Fruit fly (Drosophila melanogaster) whole organism, embryonic: ENCODE data around the gene CG12078.
A peak's percentile ranks its signal among the peaks of the same experiment; 100 is the strongest.

Experiments used
- Atf6 ChIP-seq: fragments of 200-800 bp; sonication (Bioruptor generic); IDR thresholded peaks from 2 replicates; pipeline ENCODE4 v1.3.6; 2022; ENCODE audit warnings: missing biosample characterization, missing genetic modification characterization
- C15 ChIP-seq: fragments of 200-800 bp; sonication (Bioruptor generic); IDR thresholded peaks from 3 replicates; pipeline ENCODE4 v1.3.6; 2022; ENCODE audit warnings: missing biosample characterization, missing genetic modification characterization
- CG10654 ChIP-seq: fragments of 200-800 bp; sonication (Bioruptor generic); optimal IDR thresholded peaks from 2 replicates; lab custom pipeline; 2016; ENCODE audit warnings: missing biosample characterization, missing genetic modification characterization
- CG12744 ChIP-seq: fragments of 200-800 bp; sonication (Bioruptor generic); optimal IDR thresholded peaks from 2 replicates; lab custom pipeline; 2016; ENCODE audit warnings: missing biosample characterization, missing genetic modification characterization
- CG14860 ChIP-seq: fragments of 200-800 bp; sonication (Bioruptor generic); IDR thresholded peaks from 3 replicates; pipeline ENCODE4 v1.3.6; 2022; ENCODE audit warnings: missing biosample characterization, missing genetic modification characterization; ENCODE audit not compliant: partially characterized antibody
- CG14965 ChIP-seq: fragments of 200-800 bp; sonication (Bioruptor generic); optimal IDR thresholded peaks from 2 replicates; lab custom pipeline; 2016; ENCODE audit warnings: missing biosample characterization, missing genetic modification characterization, borderline replicate concordance
- CG17912 ChIP-seq: fragments of 200-800 bp; sonication (Bioruptor generic); optimal IDR thresholded peaks from 2 replicates; lab custom pipeline; 2018; ENCODE audit warnings: missing biosample characterization, mild to moderate bottlenecking, missing genetic modification characterization
- CG18476 ChIP-seq: fragments of 200-800 bp; sonication (Bioruptor generic); optimal IDR thresholded peaks from 2 replicates; lab custom pipeline; 2016; ENCODE audit warnings: missing biosample characterization, mild to moderate bottlenecking, missing genetic modification characterization
- CG18619 ChIP-seq: fragments of 200-800 bp; sonication (Bioruptor generic); optimal IDR thresholded peaks from 3 replicates; lab custom pipeline; 2017; ENCODE audit warnings: missing biosample characterization, mild to moderate bottlenecking, missing genetic modification characterization
- CG2129 ChIP-seq: fragments of 200-800 bp; sonication (Bioruptor generic); IDR thresholded peaks from 2 replicates; pipeline ENCODE4 v1.3.6; 2022; ENCODE audit warnings: missing biosample characterization, missing genetic modification characterization; ENCODE audit not compliant: partially characterized antibody
- CG2889 ChIP-seq: fragments of 200-800 bp; sonication (Bioruptor generic); IDR thresholded peaks from 3 replicates; pipeline ENCODE4 v1.3.6; 2022; ENCODE audit warnings: missing biosample characterization, missing genetic modification characterization
- CG30431 ChIP-seq: fragments of 200-800 bp; sonication (Bioruptor generic); optimal IDR thresholded peaks from 2 replicates; lab custom pipeline; 2017; ENCODE audit warnings: missing biosample characterization, missing genetic modification characterization
- CG3407 ChIP-seq: fragments of 200-800 bp; sonication (Bioruptor generic); optimal IDR thresholded peaks from 2 replicates; lab custom pipeline; 2018; ENCODE audit warnings: missing biosample characterization, mild to moderate bottlenecking, missing genetic modification characterization
- CG42726 ChIP-seq: fragments of 200-800 bp; sonication (Bioruptor generic); IDR thresholded peaks from 2 replicates; pipeline ENCODE4 v1.3.6; 2022; ENCODE audit warnings: missing biosample characterization, missing genetic modification characterization; ENCODE audit not compliant: partially characterized antibody
- CG4404 ChIP-seq: fragments of 200-800 bp; sonication (Bioruptor generic); IDR thresholded peaks from 2 replicates; pipeline ENCODE4 v1.3.6; 2022; ENCODE audit warnings: missing biosample characterization, missing genetic modification characterization
- CG5245 ChIP-seq: fragments of 200-800 bp; sonication (Bioruptor generic); optimal IDR thresholded peaks from 3 replicates; lab custom pipeline; 2016; ENCODE audit warnings: missing biosample characterization, missing genetic modification characterization
- CG6272 ChIP-seq: fragments of 200-800 bp; sonication (Bioruptor generic); IDR thresholded peaks from 2 replicates; pipeline ENCODE4 v1.3.6; 2022; ENCODE audit warnings: missing biosample characterization, missing genetic modification characterization
- CG6765 ChIP-seq: fragments of 200-800 bp; sonication (Bioruptor generic); optimal IDR thresholded peaks from 3 replicates; lab custom pipeline; 2017; ENCODE audit warnings: missing biosample characterization, mild to moderate bottlenecking, missing genetic modification characterization
- CG9215 ChIP-seq: fragments of 200-800 bp; sonication (Bioruptor generic); IDR thresholded peaks from 2 replicates; pipeline ENCODE4 v1.3.6; 2022; ENCODE audit warnings: missing biosample characterization, missing genetic modification characterization
- CG9727 ChIP-seq: fragments of 200-800 bp; sonication (Bioruptor generic); optimal IDR thresholded peaks from 3 replicates; lab custom pipeline; 2017; ENCODE audit warnings: missing biosample characterization, mild to moderate bottlenecking, missing genetic modification characterization
- CG9876 ChIP-seq: fragments of 200-800 bp; sonication (Bioruptor generic); optimal IDR thresholded peaks from 2 replicates; lab custom pipeline; 2016; ENCODE audit warnings: missing biosample characterization, missing genetic modification characterization
- Camta ChIP-seq: fragments of 200-800 bp; sonication (Bioruptor generic); optimal IDR thresholded peaks from 2 replicates; lab custom pipeline; 2016; ENCODE audit warnings: missing biosample characterization, missing genetic modification characterization
- D ChIP-seq, 2 experiments: fragments of 200-800 bp in 1 of 2; fragments of >200 bp in 1 of 2; sonication (Bioruptor generic) in 1 of 2; optimal IDR thresholded peaks; 2 replicates in 1 of 2; 3 replicates in 1 of 2; lab custom pipeline; 2017; ENCODE audit warnings: mild to moderate bottlenecking in 1 of 2, missing biosample characterization in 1 of 2, missing genetic modification characterization in 1 of 2, missing genetic modification reagents in 1 of 2
- Deaf1 ChIP-seq: fragments of 200-800 bp; optimal IDR thresholded peaks from 3 replicates; lab custom pipeline; 2019; ENCODE audit warnings: missing biosample characterization, mild to moderate bottlenecking, missing genetic modification characterization, moderate library complexity
- Dll ChIP-seq: fragments of 200-800 bp; sonication (Bioruptor generic); IDR thresholded peaks from 4 replicates; pipeline ENCODE4 v1.3.6; 2022; ENCODE audit warnings: missing biosample characterization, missing genetic modification characterization; ENCODE audit not compliant: partially characterized antibody
- HLH3B ChIP-seq: fragments of 200-800 bp; sonication (Bioruptor generic); IDR thresholded peaks from 2 replicates; pipeline ENCODE4 v1.3.6; 2022; ENCODE audit warnings: missing biosample characterization, missing genetic modification characterization
- Hmx ChIP-seq: fragments of 200-800 bp; sonication (Bioruptor generic); optimal IDR thresholded peaks from 2 replicates; lab custom pipeline; 2016; ENCODE audit warnings: missing biosample characterization, missing genetic modification characterization
- Sin3A ChIP-seq: fragments of >200 bp; optimal IDR thresholded peaks from 2 replicates; lab custom pipeline; 2018
- Sox102F ChIP-seq: fragments of 200-800 bp; sonication (Bioruptor generic); optimal IDR thresholded peaks from 2 replicates; lab custom pipeline; 2018; ENCODE audit warnings: missing biosample characterization, mild to moderate bottlenecking, missing genetic modification characterization, moderate library complexity
- Stat92E ChIP-seq, 3 experiments: fragments of >200 bp in 2 of 3; fragments of 200-800 bp in 1 of 3; sonication (Bioruptor generic) in 1 of 3; optimal IDR thresholded peaks; 2 replicates each; lab custom pipeline; 2017 to 2019; ENCODE audit warnings: missing biosample characterization in 3 of 3, missing genetic modification characterization in 3 of 3, mild to moderate bottlenecking in 1 of 3, moderate library complexity in 1 of 3
- ab ChIP-seq: fragments of 200-800 bp; sonication (Bioruptor generic); optimal IDR thresholded peaks from 2 replicates; lab custom pipeline; 2016; ENCODE audit warnings: missing biosample characterization, missing genetic modification characterization
- br ChIP-seq: fragments of >200 bp; optimal IDR thresholded peaks from 2 replicates; lab custom pipeline; 2017
- ci ChIP-seq: fragments of 200-800 bp; sonication (Bioruptor generic); IDR thresholded peaks from 3 replicates; pipeline ENCODE4 v1.3.6; 2022; ENCODE audit warnings: missing biosample characterization, missing genetic modification characterization
- crc ChIP-seq: fragments of 200-800 bp; sonication (Bioruptor generic); optimal IDR thresholded peaks from 2 replicates; lab custom pipeline; 2016; ENCODE audit warnings: missing biosample characterization, missing genetic modification characterization
- gcm ChIP-seq: fragments of 200-800 bp; sonication (Bioruptor generic); optimal IDR thresholded peaks from 2 replicates; lab custom pipeline; 2019; ENCODE audit warnings: missing biosample characterization, mild to moderate bottlenecking, missing genetic modification characterization, moderate library complexity
- gcm2 ChIP-seq: fragments of 200-800 bp; sonication (Bioruptor generic); optimal IDR thresholded peaks from 2 replicates; lab custom pipeline; 2016; ENCODE audit warnings: missing biosample characterization, missing genetic modification characterization
- jing ChIP-seq: fragments of 200-800 bp; sonication (Bioruptor generic); optimal IDR thresholded peaks from 2 replicates; lab custom pipeline; 2018; ENCODE audit warnings: missing biosample characterization, mild to moderate bottlenecking, missing genetic modification characterization
- luna ChIP-seq: fragments of 200-800 bp; sonication (Bioruptor generic); optimal IDR thresholded peaks from 2 replicates; lab custom pipeline; 2016; ENCODE audit warnings: missing biosample characterization, missing genetic modification characterization
- mam ChIP-seq: fragments of 200-800 bp; sonication (Bioruptor generic); optimal IDR thresholded peaks from 3 replicates; lab custom pipeline; 2016; ENCODE audit warnings: missing biosample characterization, missing genetic modification characterization
- org-1 ChIP-seq: fragments of 200-800 bp; sonication (Bioruptor generic); optimal IDR thresholded peaks from 2 replicates; lab custom pipeline; 2017; ENCODE audit warnings: missing biosample characterization, missing genetic modification characterization
- peb ChIP-seq: fragments of 200-800 bp; sonication (Bioruptor generic); IDR thresholded peaks from 2 replicates; pipeline ENCODE4 v1.3.6; 2022; ENCODE audit warnings: missing biosample characterization, missing genetic modification characterization
- pnt ChIP-seq: fragments of 200-800 bp; sonication (Bioruptor generic); optimal IDR thresholded peaks from 3 replicates; lab custom pipeline; 2016; ENCODE audit warnings: missing biosample characterization, missing genetic modification characterization
- shn ChIP-seq: fragments of 200-800 bp; sonication (Bioruptor generic); optimal IDR thresholded peaks from 3 replicates; lab custom pipeline; 2016; ENCODE audit warnings: missing biosample characterization, missing genetic modification characterization
- toy ChIP-seq: fragments of 200-800 bp; sonication (Bioruptor generic); IDR thresholded peaks from 2 replicates; pipeline ENCODE4 v1.3.6; 2022; ENCODE audit warnings: missing biosample characterization, missing genetic modification characterization
- tup ChIP-seq: fragments of 200-800 bp; sonication (Bioruptor generic); optimal IDR thresholded peaks from 2 replicates; lab custom pipeline; 2016; ENCODE audit warnings: missing biosample characterization, mild to moderate bottlenecking, missing genetic modification characterization, moderate library complexity
- vvl ChIP-seq: fragments of 200-800 bp; sonication (Bioruptor generic); IDR thresholded peaks from 2 replicates; pipeline ENCODE4 v1.3.6; 2022; ENCODE audit warnings: missing biosample characterization, missing genetic modification characterization

The CG12078 gene

DNA sequence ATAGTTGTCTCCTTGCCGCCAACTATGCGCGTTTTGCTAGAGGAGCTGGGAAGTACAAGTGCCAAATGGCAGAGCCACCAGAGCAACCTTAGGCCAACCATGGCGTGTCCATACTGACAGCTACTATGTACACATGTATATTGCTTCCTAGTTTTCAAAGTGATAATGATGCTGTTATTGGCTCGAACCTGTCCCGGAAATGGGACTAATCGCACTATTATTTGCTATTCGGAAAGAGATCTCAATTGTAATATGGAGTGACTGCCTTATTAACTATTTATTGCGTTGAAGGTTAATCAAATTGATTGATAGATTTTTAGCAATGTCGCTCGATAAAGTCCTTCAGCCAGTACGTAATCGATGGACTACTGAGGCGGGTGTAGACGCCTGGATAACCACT is 39.7 kb downstream of the CG12078 start, which contains the start of gene CG33159:
CG33159 (minus strand) TSS at position 101 of the 400 bp plus-strand sequence.
- TF ChIP-seq luna, result no peak
- TF ChIP-seq CG17912, result no peak
- no peak for TF ChIP-seq toy (GFP tag; lab: Robert Waterston, UW)
- TF ChIP-seq org-1 (GFP tag; lab: Kevin White, UChicago), result no peak
- no peak for TF ChIP-seq Stat92E (GFP tag; optimal IDR thresholded peaks at IDR 0.05; lab: Kevin White, UChicago)
- no peak for TF ChIP-seq D (optimal IDR thresholded peaks at IDR 0.05; lab: Kevin White, UChicago)
- TF ChIP-seq D (GFP tag; optimal IDR thresholded peaks at IDR 0.05; lab: Kevin White, UChicago), result no peak
- TF ChIP-seq CG10654 (GFP tag; lab: Kevin White, UChicago), result no peak
- no peak for TF ChIP-seq CG9876 (GFP tag; lab: Kevin White, UChicago)
- TF ChIP-seq CG30431 (GFP tag; lab: Kevin White, UChicago), result no peak
- TF ChIP-seq vvl, result no peak

DNA sequence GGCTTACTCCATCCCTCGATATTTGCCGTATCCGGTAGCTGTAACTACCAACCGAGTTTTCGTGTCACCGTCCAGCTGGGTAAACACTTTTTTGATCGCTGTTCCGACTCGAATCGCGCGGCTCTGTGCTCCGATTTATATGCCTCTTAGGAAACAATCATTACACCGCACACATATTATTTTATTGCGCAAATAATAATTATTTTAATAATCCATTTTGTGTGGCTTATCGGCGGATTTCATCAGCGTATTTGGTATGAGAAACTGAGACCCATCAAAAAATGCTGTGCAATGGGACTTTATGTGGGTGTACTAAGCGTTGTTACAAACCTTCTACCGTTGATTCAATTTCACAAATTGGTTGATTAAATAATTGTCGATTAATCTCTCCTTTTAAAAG is 41.0 kb downstream of the CG12078 start, which contains the start of gene CG32271:
CG32271 (minus strand) TSS at position 101 of the 400 bp plus-strand sequence.
- TF ChIP-seq CG2889 (GFP tag; lab: Robert Waterston, UW) (no peak), CG9215 (GFP tag; lab: Robert Waterston, UW) (no peak)
- TF ChIP-seq, all 482 proteins: peak for 0

DNA sequence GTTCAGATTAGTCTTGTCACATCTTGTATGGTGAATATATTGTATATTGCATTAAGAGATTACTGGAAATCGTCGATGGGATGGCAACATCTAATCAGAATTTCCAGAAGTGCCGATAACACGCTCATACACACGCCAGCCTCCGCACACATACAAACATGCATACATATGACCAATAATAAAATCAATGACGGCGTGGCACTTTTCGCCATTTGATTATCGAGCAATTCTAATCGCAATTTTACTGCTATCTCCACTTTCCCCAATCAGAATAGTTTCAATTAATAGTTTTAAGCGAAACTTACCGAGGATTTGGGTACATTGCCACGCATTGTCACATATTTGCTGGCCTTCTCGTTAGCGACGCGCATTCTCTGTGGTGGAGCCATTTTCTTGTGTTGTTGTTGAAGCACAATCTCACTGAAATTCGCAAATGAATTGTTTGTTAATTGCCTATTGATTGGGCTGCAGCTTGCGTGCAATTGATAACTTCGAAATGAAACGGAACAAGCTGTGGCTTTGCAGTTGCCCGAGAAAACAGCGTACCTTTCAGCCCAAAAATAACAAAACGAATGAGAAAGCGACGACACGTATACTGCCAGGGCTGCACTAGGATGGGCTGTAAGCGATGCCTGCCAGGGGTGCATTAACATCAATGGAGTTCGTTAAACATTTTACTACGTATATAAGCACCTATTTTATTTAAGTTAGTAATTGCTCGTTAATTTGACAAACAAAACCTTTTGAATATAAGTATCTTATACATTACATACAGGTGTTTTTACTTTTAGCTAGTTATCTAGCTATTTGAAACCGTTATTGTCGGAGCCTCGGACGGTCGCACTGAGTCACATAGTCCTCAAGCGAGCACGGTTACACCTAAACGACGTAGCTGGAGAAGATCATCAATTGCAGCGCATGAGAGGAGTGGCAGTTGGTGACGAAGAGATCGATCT is 45.4 kb downstream of the CG12078 start, which contains the start of the genes CG32276 and gry:
CG32276 (minus strand) TSS at position 601 of the 956 bp plus-strand sequence.
gry (plus strand) TSS at position 644 of the 956 bp plus-strand sequence.
- TF ChIP-seq jing (GFP tag; lab: Kevin White, UChicago), result no peak
- TF ChIP-seq CG18619, result peak; percentile 60
- TF ChIP-seq CG9727 (GFP tag; lab: Kevin White, UChicago), result peak; percentile 73
- TF ChIP-seq ci (GFP tag; lab: Robert Waterston, UW), result peak; percentile 66; the same call in 2 of the 3 replicates
- no peak for TF ChIP-seq Deaf1 (tag; lab: Kevin White, UChicago)
- TF ChIP-seq shn, result peak; percentile 65
- peak; percentile 33 for TF ChIP-seq CG3407 (GFP tag; lab: Kevin White, UChicago)
- TF ChIP-seq mam, result peak; percentile 79
- TF ChIP-seq CG14860 (GFP tag; lab: Robert Waterston, UW), result no peak
- no peak for TF ChIP-seq CG6765 (GFP tag; lab: Kevin White, UChicago)
- peak; percentile 54 for TF ChIP-seq HLH3B (GFP tag; lab: Robert Waterston, UW)
- peak; percentile 43; the same call in 1 of the 4 replicates for TF ChIP-seq Dll (GFP tag; lab: Robert Waterston, UW)
- TF ChIP-seq CG12744 (GFP tag; lab: Kevin White, UChicago), result no peak
- peak; percentile 42 for TF ChIP-seq Camta (GFP tag; lab: Kevin White, UChicago)
- TF ChIP-seq CG4404 (GFP tag; lab: Robert Waterston, UW), result peak; percentile 33; the same call in 1 of the 2 replicates
- peak; percentile 52 for TF ChIP-seq ab
- peak; percentile 61 for TF ChIP-seq pnt (GFP tag; lab: Kevin White, UChicago)
- no peak for TF ChIP-seq CG42726 (GFP tag; lab: Robert Waterston, UW)
- TF ChIP-seq peb, result no peak
- peak; percentile 48 for TF ChIP-seq crc (GFP tag; lab: Kevin White, UChicago)
- peak; percentile 70 for TF ChIP-seq CG5245 (GFP tag; lab: Kevin White, UChicago)
- TF ChIP-seq br (lab: Kevin White, UChicago), result no peak
- peak; percentile 39 for TF ChIP-seq gcm2 (GFP tag; lab: Kevin White, UChicago)
- TF ChIP-seq Sin3A, result peak; percentile 92
- TF ChIP-seq CG14965 (GFP tag; lab: Kevin White, UChicago), result no peak
- no peak for TF ChIP-seq gcm (GFP tag; lab: Kevin White, UChicago)
- no peak for TF ChIP-seq C15 (GFP tag; lab: Robert Waterston, UW)
- TF ChIP-seq tup (GFP tag; lab: Kevin White, UChicago), result peak; percentile 63
- TF ChIP-seq CG18476 (GFP tag; lab: Kevin White, UChicago), result peak; percentile 71
- TF ChIP-seq Atf6 (GFP tag; lab: Robert Waterston, UW), result peak; percentile 39; the same call in 1 of the 2 replicates
- no peak for TF ChIP-seq Sox102F (GFP tag; lab: Kevin White, UChicago)
- no peak for TF ChIP-seq CG2129 (GFP tag; lab: Robert Waterston, UW)
- peak; percentile 48 for TF ChIP-seq CG6272 (GFP tag; lab: Robert Waterston, UW)
- no peak for TF ChIP-seq Hmx
